Fruit fly (Drosophila melanogaster): Measurements from ENCODE around the gene Lon.

- TF ChIP-seq pan (optimal IDR thresholded peaks at IDR 0.05) (no peak), usp (GFP tag; optimal IDR thresholded peaks at IDR 0.05) (no peak), psq (optimal IDR thresholded peaks at IDR 0.05) (no peak), CG8478 (optimal IDR thresholded peaks at IDR 0.05) (no peak)
These were observed 51.2 kb downstream of the Lon start for dm6 chr3L:19560695-19561246.

Data from whole organism.